Fruit fly (Drosophila melanogaster) S2 (cell line): ENCODE data around the gene CG15561.

Source experiments
- CG8478 ChIP-seq: fragments of >200 bp; optimal IDR thresholded peaks from 2 replicates; lab custom pipeline; 2018
- CTCF ChIP-seq, 2 experiments: fragments of >200 bp; optimal IDR thresholded peaks; 2 replicates each; lab custom pipeline; 2018

DNA sequence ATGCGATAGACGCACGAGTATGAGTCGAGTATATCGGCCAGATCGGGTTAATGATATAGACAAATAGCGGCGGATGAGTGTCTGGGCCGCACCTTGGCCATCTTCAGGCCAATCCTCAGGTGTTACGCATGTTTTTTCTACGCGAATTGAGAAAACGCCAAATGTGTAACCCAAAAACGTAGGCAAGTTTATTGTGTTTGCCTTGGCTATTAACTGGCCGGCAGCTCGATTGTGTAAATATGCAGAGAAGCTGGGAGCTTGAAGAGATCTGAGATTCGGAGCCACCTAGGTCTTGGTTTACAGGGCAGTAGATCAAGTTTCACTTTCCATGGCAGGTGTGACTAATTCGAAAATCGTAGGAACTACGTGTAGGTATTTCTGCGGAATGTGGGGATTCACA, 24.3 kb upstream of the CG15561 start:
- no peak for TF ChIP-seq CG8478 (lab: Kevin White, UChicago)
- no peak for TF ChIP-seq CTCF (optimal IDR thresholded peaks at IDR 0.05; lab: Kevin White, UChicago)
